Fruit fly (Drosophila melanogaster) whole organism, pupa: ENCODE data around the gene CAH1.

Experiments
- CG12605 ChIP-seq: fragments of 200-800 bp; sonication (Bioruptor generic); IDR thresholded peaks from 2 replicates; pipeline ENCODE4 v1.3.6; 2022; ENCODE audit warnings: missing biosample characterization, missing genetic modification characterization
- CG14655 ChIP-seq: fragments of 200-800 bp; sonication (Bioruptor generic); optimal IDR thresholded peaks from 3 replicates; lab custom pipeline; 2017; ENCODE audit warnings: mild to moderate bottlenecking, missing biosample characterization, missing genetic modification reagents, missing genetic modification characterization
- CG32121 ChIP-seq: fragments of 200-800 bp; sonication (Bioruptor generic); IDR thresholded peaks from 2 replicates; pipeline ENCODE4 v1.3.6; 2022; ENCODE audit warnings: missing biosample characterization, missing genetic modification characterization
- CG8159 ChIP-seq: fragments of 200-800 bp; sonication (Bioruptor generic); optimal IDR thresholded peaks from 3 replicates; lab custom pipeline; 2018; ENCODE audit warnings: missing biosample characterization, mild to moderate bottlenecking, missing genetic modification characterization, moderate library complexity
- CG9948 ChIP-seq: fragments of 200-800 bp; sonication (Bioruptor generic); optimal IDR thresholded peaks from 2 replicates; lab custom pipeline; 2018; ENCODE audit warnings: missing biosample characterization, mild to moderate bottlenecking, missing genetic modification characterization, moderate library complexity
- D1 ChIP-seq: fragments of 200-800 bp; sonication (Bioruptor generic); optimal IDR thresholded peaks from 2 replicates; lab custom pipeline; 2018; ENCODE audit warnings: missing biosample characterization, mild to moderate bottlenecking, missing genetic modification characterization, moderate library complexity
- EcR ChIP-seq: fragments of 200-800 bp; sonication (Bioruptor generic); optimal IDR thresholded peaks from 3 replicates; lab custom pipeline; 2019; ENCODE audit warnings: missing biosample characterization, missing genetic modification characterization, mild to moderate bottlenecking, moderate library complexity, missing genetic modification reagents
- Ets98B ChIP-seq: fragments of 200-800 bp; sonication (Bioruptor generic); IDR thresholded peaks from 2 replicates; pipeline ENCODE4 v1.3.6; 2022; ENCODE audit warnings: missing biosample characterization, missing genetic modification characterization
- Pif1A ChIP-seq: fragments of 200-800 bp; sonication (Bioruptor generic); optimal IDR thresholded peaks from 3 replicates; lab custom pipeline; 2016; ENCODE audit warnings: missing biosample characterization, missing genetic modification characterization

DNA sequence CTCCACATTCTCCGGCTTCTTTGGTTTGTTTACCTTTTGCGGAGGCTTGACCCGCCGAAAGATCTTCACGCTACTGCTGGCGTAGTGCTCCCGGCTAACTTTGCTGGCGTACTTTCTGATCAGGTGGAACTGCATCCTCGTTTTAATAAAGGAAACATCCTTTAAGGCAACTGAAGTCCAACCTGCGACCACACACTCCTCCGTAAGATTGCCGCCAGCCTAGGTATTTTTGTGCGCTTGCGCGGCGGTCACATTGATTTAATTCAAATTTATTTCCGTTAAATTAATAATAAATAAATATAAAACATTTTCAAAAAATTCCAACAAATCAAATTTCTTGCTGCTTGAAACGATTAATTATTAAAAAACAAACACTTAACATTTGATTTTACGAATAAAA, 24.1 kb downstream of the CAH1 start, which contains the start of gene PolG1:
- no peak for TF ChIP-seq CG32121 (GFP tag; lab: Robert Waterston, UW)
- TF ChIP-seq D1, result no peak
- no peak for TF ChIP-seq Ets98B (GFP tag; lab: Robert Waterston, UW)
- TF ChIP-seq CG9948 (tag; lab: Kevin White, UChicago), result no peak
- no peak for TF ChIP-seq Pif1A (GFP tag; lab: Kevin White, UChicago)
- TF ChIP-seq EcR (GFP tag; lab: Kevin White, UChicago), result no peak
- no peak for TF ChIP-seq CG8159 (tag; lab: Kevin White, UChicago)
- TF ChIP-seq CG12605 (GFP tag; lab: Robert Waterston, UW), result no peak
- no peak for TF ChIP-seq CG14655 (GFP tag; lab: Kevin White, UChicago)
